Worm (Caenorhabditis elegans) whole organism, late embryonic: ENCODE data around the gene C18H9.6.

Experiments used
- K09A11.1 ChIP-seq: sonication (generic microtip); optimal IDR thresholded peaks from 2 replicates; lab custom pipeline; 2017; ENCODE audit warnings: antibody characterized with exemption, mild to moderate bottlenecking, missing genetic modification characterization, missing compliant biosample characterization; ENCODE audit not compliant: insufficient read depth
- ama-1 ChIP-seq: fragments of 150-350 bp; optimal IDR thresholded peaks from 2 replicates; lab custom pipeline; 2014
- ceh-30 ChIP-seq: fragments of 150-350 bp; optimal IDR thresholded peaks from 2 replicates; lab custom pipeline; 2014; ENCODE audit warnings: missing biosample characterization, missing genetic modification characterization
- ceh-34 ChIP-seq: sonication (generic microtip); optimal IDR thresholded peaks from 2 replicates; lab custom pipeline; 2016; ENCODE audit warnings: mild to moderate bottlenecking, missing genetic modification characterization, missing compliant biosample characterization
- ceh-45 ChIP-seq: fragments of 200-800 bp; sonication (Bioruptor generic); IDR thresholded peaks from 2 replicates; pipeline ENCODE4 v1.3.6; 2022; ENCODE audit warnings: missing genetic modification reagents, missing genetic modification characterization, missing compliant biosample characterization
- dve-1 ChIP-seq: sonication (generic microtip); optimal IDR thresholded peaks from 2 replicates; lab custom pipeline; 2017; ENCODE audit warnings: antibody characterized with exemption, mild to moderate bottlenecking, missing genetic modification characterization, missing compliant biosample characterization
- fax-1 ChIP-seq: sonication (generic microtip); optimal IDR thresholded peaks from 2 replicates; lab custom pipeline; 2016; ENCODE audit warnings: missing genotype, missing genetic modification characterization, missing compliant biosample characterization
- pha-4 ChIP-seq: fragments of 150-350 bp; optimal IDR thresholded peaks from 2 replicates; lab custom pipeline; 2018; ENCODE audit warnings: missing biosample characterization, missing genetic modification reagents, missing genetic modification characterization
- pqm-1 ChIP-seq: sonication (generic microtip); optimal IDR thresholded peaks from 2 replicates; lab custom pipeline; 2016; ENCODE audit warnings: missing genetic modification characterization, missing compliant biosample characterization
- rnt-1 ChIP-seq: sonication (generic microtip); optimal IDR thresholded peaks from 2 replicates; lab custom pipeline; 2016; ENCODE audit warnings: missing genetic modification characterization, missing compliant biosample characterization
- unc-42 ChIP-seq: sonication (generic microtip); optimal IDR thresholded peaks from 2 replicates; lab custom pipeline; 2016; ENCODE audit warnings: missing genotype, missing genetic modification characterization, missing compliant biosample characterization
- zip-5 ChIP-seq: sonication (generic microtip); optimal IDR thresholded peaks from 2 replicates; lab custom pipeline; 2016; ENCODE audit warnings: missing genetic modification characterization, missing compliant biosample characterization

ce11 chrII:6706552-6707091 lies 5.2 kb upstream of the C18H9.6 start:
- TF ChIP-seq ceh-34 (tag; lab: Kevin White, UChicago) = no peak
- TF ChIP-seq pha-4 = no peak
- TF ChIP-seq rnt-1 (tag; lab: Kevin White, UChicago) = no peak
- no peak for TF ChIP-seq ceh-30 (tag; lab: Kevin White, UChicago)
- no peak for TF ChIP-seq ceh-45
- no peak for TF ChIP-seq dve-1
- TF ChIP-seq fax-1 (tag; lab: Kevin White, UChicago) = no peak
- no peak for TF ChIP-seq ama-1 (lab: Kevin White, UChicago)
- no peak for TF ChIP-seq zip-5 (tag; lab: Kevin White, UChicago)
- TF ChIP-seq K09A11.1 (tag; lab: Kevin White, UChicago) = no peak
- TF ChIP-seq unc-42 (tag; lab: Kevin White, UChicago) = peak; percentile 72
- TF ChIP-seq pqm-1 (tag; lab: Kevin White, UChicago) = no peak
